Worm (Caenorhabditis elegans) whole organism, L3 larva: ENCODE results near the gene ZK783.7.

Source experiments
- ceh-82 ChIP-seq: fragments of 150-350 bp; optimal IDR thresholded peaks from 2 replicates; lab custom pipeline; 2014; ENCODE audit warnings: missing biosample characterization, missing genetic modification characterization
- ceh-9 ChIP-seq: sonication (generic microtip); optimal IDR thresholded peaks from 2 replicates; lab custom pipeline; 2018; ENCODE audit warnings: missing biosample characterization, missing genetic modification characterization
- egl-5 ChIP-seq: fragments of 150-350 bp; optimal IDR thresholded peaks from 2 replicates; lab custom pipeline; 2017; ENCODE audit warnings: missing biosample characterization, missing genetic modification reagents, missing genetic modification characterization, inconsistent platforms
- nfya-1 ChIP-seq: sonication (generic microtip); optimal IDR thresholded peaks from 2 replicates; lab custom pipeline; 2017; ENCODE audit warnings: missing genetic modification characterization, mild to moderate bottlenecking, missing compliant biosample characterization, antibody characterized with exemption, moderate library complexity; ENCODE audit not compliant: insufficient read depth
- ztf-11 ChIP-seq: fragments of 150-350 bp; optimal IDR thresholded peaks from 2 replicates; lab custom pipeline; 2014; ENCODE audit warnings: missing biosample characterization, missing genetic modification characterization
- ztf-4 ChIP-seq: fragments of 150-350 bp; optimal IDR thresholded peaks from 2 replicates; lab custom pipeline; 2014; ENCODE audit warnings: missing biosample characterization, missing genetic modification characterization

DNA sequence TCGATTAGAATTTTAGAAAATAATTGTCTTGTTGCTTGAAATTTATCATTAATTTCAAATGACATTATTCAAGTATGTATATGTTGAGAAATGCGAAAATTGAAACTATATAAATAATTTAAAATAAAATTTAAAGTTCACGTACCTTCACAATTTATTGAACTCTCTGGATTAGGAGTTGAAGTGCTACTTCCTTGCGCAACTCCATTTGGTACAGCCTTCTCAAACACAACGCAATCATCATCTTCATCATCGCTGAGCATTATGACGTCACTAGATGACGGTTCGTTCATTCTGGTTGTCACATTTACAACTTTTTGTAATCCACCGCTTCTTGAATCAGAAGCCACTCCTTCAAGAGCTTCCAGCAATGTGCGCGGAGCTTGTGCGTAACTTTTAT, 47.0 kb downstream of the ZK783.7 start:
- no peak for TF ChIP-seq egl-5 (tag; lab: Kevin White, UChicago)
- TF ChIP-seq nfya-1 (tag; lab: Kevin White, UChicago) = no peak
- no peak for TF ChIP-seq ceh-82
- no peak for TF ChIP-seq ztf-11 (tag; lab: Kevin White, UChicago)
- TF ChIP-seq ztf-4 = no peak
- TF ChIP-seq ceh-9 (tag; lab: Kevin White, UChicago) = no peak
